Worm (Caenorhabditis elegans) whole organism, mixed stage, embryonic: ENCODE data around the gene F49F1.17.

Source experiments
- pha-4 ChIP-seq: fragments of 150-350 bp; optimal IDR thresholded peaks from 2 replicates; lab custom pipeline; 2018; ENCODE audit warnings: missing biosample characterization, missing genetic modification reagents, missing genetic modification characterization
- ztf-11 ChIP-seq: fragments of 150-350 bp; optimal IDR thresholded peaks from 2 replicates; lab custom pipeline; 2014; ENCODE audit warnings: missing biosample characterization, missing genetic modification characterization

- TF ChIP-seq pha-4 (tag; lab: Kevin White, UChicago), result no peak
- no peak for TF ChIP-seq ztf-11 (tag; lab: Kevin White, UChicago)
Observed at ce11 chrIV:4140265-4140664, 4.6 kb upstream of the F49F1.17 start, which contains the start of gene F49F1.18.
